Fruit fly (Drosophila melanogaster): Measurements from ENCODE around the gene CG9399.

Gene CG9399

dm6 chr3R:9551013-9551658, 22.9 kb downstream of the CG9399 start (continued):
- TF ChIP-seq fu2 (GFP tag; optimal IDR thresholded peaks at IDR 0.05) (peak; percentile 17), CG1832 (GFP tag; optimal IDR thresholded peaks at IDR 0.05) (peak; percentile 90), CG10959 (GFP tag; IDR thresholded peaks at IDR 0.05) (no peak), Blimp-1 (GFP tag; optimal IDR thresholded peaks at IDR 0.05) (no peak), Hand (GFP tag; optimal IDR thresholded peaks at IDR 0.05) (peak; percentile 56), phol (tag; optimal IDR thresholded peaks at IDR 0.05) (no peak), CG16863 (GFP tag; optimal IDR thresholded peaks at IDR 0.05) (no peak), CG17829 (tag; optimal IDR thresholded peaks at IDR 0.05) (no peak), Dip2 (GFP tag; IDR thresholded peaks at IDR 0.05) (no peak), Bgb (GFP tag; IDR thresholded peaks at IDR 0.05; ENCODE audit: partially characterized antibody) (no peak), Bdp1 (GFP tag; optimal IDR thresholded peaks at IDR 0.05) (peak; percentile 27), sna (GFP tag; IDR thresholded peaks at IDR 0.05; ENCODE audit: partially characterized antibody) (no peak), Drgx (GFP tag; IDR thresholded peaks at IDR 0.05) (no peak), CG34224 (GFP tag; IDR thresholded peaks at IDR 0.05; ENCODE audit: partially characterized antibody) (no peak), CG6854 (GFP tag; optimal IDR thresholded peaks at IDR 0.05) (peak; percentile 71), grau (tag; optimal IDR thresholded peaks at IDR 0.05) (no peak), slp2 (GFP tag; optimal IDR thresholded peaks at IDR 0.05) (no peak), Neu2 (GFP tag; optimal IDR thresholded peaks at IDR 0.05; ENCODE audit: borderline replicate concordance) (no peak), CG11695 (GFP tag; IDR thresholded peaks at IDR 0.05) (no peak), hkb (optimal IDR thresholded peaks at IDR 0.05) (no peak), hkb (GFP tag; IDR thresholded peaks at IDR 0.05) (no peak), bab2 (GFP tag; optimal IDR thresholded peaks at IDR 0.05) (peak; percentile 5), CG8765 (GFP tag; IDR thresholded peaks at IDR 0.05) (no peak), vvl (GFP tag; IDR thresholded peaks at IDR 0.05) (no peak), cas (GFP tag; IDR thresholded peaks at IDR 0.05) (no peak), gfzf (GFP tag; optimal IDR thresholded peaks at IDR 0.05) (no peak), luna (GFP tag; optimal IDR thresholded peaks at IDR 0.05) (no peak), Hr3 (GFP tag; optimal IDR thresholded peaks at IDR 0.05) (no peak), otp (GFP tag; IDR thresholded peaks at IDR 0.05) (no peak), CG9727 (GFP tag; optimal IDR thresholded peaks at IDR 0.05) (peak; percentile 20), org-1 (GFP tag; optimal IDR thresholded peaks at IDR 0.05) (peak; percentile 25), CG17802 (tag; optimal IDR thresholded peaks at IDR 0.05) (no peak), Eip74EF (GFP tag; optimal IDR thresholded peaks at IDR 0.05) (peak in 1 of 2 experiments; percentile 83), CG8359 (GFP tag; optimal IDR thresholded peaks at IDR 0.05; ENCODE audit: borderline replicate concordance) (no peak), CG10267 (tag; optimal IDR thresholded peaks at IDR 0.05) (no peak), nerfin-1 (tag; optimal IDR thresholded peaks at IDR 0.05) (peak; percentile 43), CG10565 (GFP tag; optimal IDR thresholded peaks at IDR 0.05) (no peak), her (GFP tag; optimal IDR thresholded peaks at IDR 0.05) (peak; percentile 68), bowl (GFP tag; IDR thresholded peaks at IDR 0.05) (no peak), stwl (tag; optimal IDR thresholded peaks at IDR 0.05) (no peak), CG10543 (GFP tag; optimal IDR thresholded peaks at IDR 0.05) (peak; percentile 94), Kr (GFP tag; optimal IDR thresholded peaks at IDR 0.05) (no peak), CG17361 (GFP tag; IDR thresholded peaks at IDR 0.05) (no peak), D19A (tag; optimal IDR thresholded peaks at IDR 0.05) (peak; percentile 0), CG13424 (tag; optimal IDR thresholded peaks at IDR 0.05) (no peak), h (optimal IDR thresholded peaks at IDR 0.05) (no peak), CG10979 (tag; optimal IDR thresholded peaks at IDR 0.05) (no peak), Sry-δ (GFP tag; optimal IDR thresholded peaks at IDR 0.05) (peak; percentile 27), CG2889 (GFP tag; IDR thresholded peaks at IDR 0.05) (no peak), lilli (GFP tag; optimal IDR thresholded peaks at IDR 0.05) (peak; percentile 25), CG3163 (GFP tag; optimal IDR thresholded peaks at IDR 0.05) (peak; percentile 54)

Measured in whole organism, embryonic.